Worm (Caenorhabditis elegans): ENCODE data around the gene fem-2.

DNA sequence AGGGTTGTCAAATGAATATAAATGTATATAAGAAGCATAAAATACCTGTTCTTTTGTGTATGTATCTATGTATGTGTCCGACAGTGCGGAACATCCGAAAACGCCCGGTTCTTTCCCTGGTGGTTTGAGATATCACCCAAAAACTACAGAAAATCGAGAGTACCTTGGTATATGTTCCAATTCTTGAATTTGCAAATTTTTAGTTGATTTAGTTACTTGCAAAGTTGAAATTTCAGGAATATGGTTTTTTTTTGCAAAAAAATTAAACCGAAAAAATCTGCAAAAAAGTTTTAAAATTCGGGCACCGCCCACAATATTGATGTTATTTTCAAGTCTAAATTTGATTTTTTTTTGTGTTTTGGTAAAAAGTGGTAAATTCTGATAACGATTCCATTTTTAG, 17.0 kb downstream of the fem-2 start, which contains the start of gene T19C3.2:
- TF ChIP-seq pag-3 (tag; optimal IDR thresholded peaks at IDR 0.05; ENCODE audit: borderline replicate concordance) (no peak), hlh-13 (GFP tag; optimal IDR thresholded peaks at IDR 0.05) (no peak), mec-3 (tag; optimal IDR thresholded peaks at IDR 0.05; ENCODE audit: borderline replicate concordance) (no peak), pqm-1 (tag; optimal IDR thresholded peaks at IDR 0.05) (no peak), ceh-24 (tag; optimal IDR thresholded peaks at IDR 0.05) (no peak), nfya-1 (tag; optimal IDR thresholded peaks at IDR 0.05) (no peak), Y22D7AL.16 (tag; optimal IDR thresholded peaks at IDR 0.05) (no peak), pha-4 (tag; optimal IDR thresholded peaks at IDR 0.05) (no peak), sox-2 (GFP tag; IDR thresholded peaks at IDR 0.05) (no peak), ref-2 (tag; optimal IDR thresholded peaks at IDR 0.05) (no peak), tbx-7 (tag; optimal IDR thresholded peaks at IDR 0.05) (no peak)
